Worm (Caenorhabditis elegans): Measurements from ENCODE around the gene Y39E4B.11.

DNA sequence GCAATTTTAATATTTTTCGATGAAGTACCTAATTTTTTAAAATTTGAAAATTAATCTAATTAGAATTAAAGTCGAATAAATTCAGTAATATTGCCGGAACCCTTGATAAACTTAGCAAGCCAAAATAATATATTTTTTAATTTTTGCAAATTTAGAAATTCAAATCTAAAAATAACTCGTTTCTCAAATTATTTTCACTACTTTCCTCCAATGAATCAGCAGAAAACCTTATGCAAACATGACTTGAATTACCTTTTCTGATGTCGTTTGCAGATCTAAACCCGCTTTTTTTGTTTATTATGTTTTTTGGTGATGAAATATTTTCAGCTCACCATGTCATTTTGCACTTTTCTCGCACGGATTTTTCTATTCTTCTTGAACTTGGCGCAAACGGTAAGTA, 7.6 kb downstream of the Y39E4B.11 start, which contains the start of gene tsp-3:
- TF ChIP-seq dao-5 (tag; optimal IDR thresholded peaks at IDR 0.05), result no peak
- TF ChIP-seq him-1 (tag; optimal IDR thresholded peaks at IDR 0.05), result no peak

Measured in whole organism, L4/young adult.